Fruit fly (Drosophila melanogaster): ENCODE results near the gene CG9184.
A peak's percentile ranks its signal among the peaks of the same experiment; 100 is the strongest.

The CG9184 gene

dm6 chr3L:1334571-1335427 lies 12.2 kb upstream of the CG9184 start, which contains the start of the genes Hmbs and CG2211:
TSS of gene Hmbs (plus strand) at chr3L:1334889.
TSS of gene CG2211 (minus strand) at chr3L:1335359.
- peak; percentile 60 for TF ChIP-seq Jra (GFP tag; optimal IDR thresholded peaks at IDR 0.05)
- TF ChIP-seq CrebA (GFP tag; optimal IDR thresholded peaks at IDR 0.05; ENCODE audit: borderline replicate concordance), result no peak
- peak; percentile 50 for TF ChIP-seq CG32264 (GFP tag; optimal IDR thresholded peaks at IDR 0.05)
- peak; percentile 87 for TF ChIP-seq ey (GFP tag; optimal IDR thresholded peaks at IDR 0.05)
- TF ChIP-seq Hr78 (GFP tag; optimal IDR thresholded peaks at IDR 0.05), result no peak
- peak; percentile 86 for TF ChIP-seq HLH106 (tag; optimal IDR thresholded peaks at IDR 0.05)
- TF ChIP-seq Hr83 (GFP tag; optimal IDR thresholded peaks at IDR 0.05; ENCODE audit: poor library complexity, severe bottlenecking), result peak; percentile 74
- TF ChIP-seq Hnf4 (GFP tag; optimal IDR thresholded peaks at IDR 0.05), result no peak
- TF ChIP-seq dmrt93B (GFP tag; optimal IDR thresholded peaks at IDR 0.05), result no peak
- no peak for TF ChIP-seq Dfd (GFP tag; optimal IDR thresholded peaks at IDR 0.05)
- no peak for TF ChIP-seq brk (GFP tag; optimal IDR thresholded peaks at IDR 0.05)
- peak; percentile 78 for TF ChIP-seq psq (GFP tag; optimal IDR thresholded peaks at IDR 0.05)
- no peak for TF ChIP-seq N (GFP tag; optimal IDR thresholded peaks at IDR 0.05)
- TF ChIP-seq foxo (GFP tag; optimal IDR thresholded peaks at IDR 0.05), result peak; percentile 56 to 86
- TF ChIP-seq woc (GFP tag; optimal IDR thresholded peaks at IDR 0.05), result no peak
- TF ChIP-seq br (GFP tag; optimal IDR thresholded peaks at IDR 0.05), result peak; percentile 73
- TF ChIP-seq Mio (GFP tag; optimal IDR thresholded peaks at IDR 0.05), result peak; percentile 37
- peak; percentile 70 for TF ChIP-seq OdsH (GFP tag; optimal IDR thresholded peaks at IDR 0.05)
- TF ChIP-seq rgr (GFP tag; optimal IDR thresholded peaks at IDR 0.05), result peak; percentile 86
- TF ChIP-seq usp (GFP tag; optimal IDR thresholded peaks at IDR 0.05), result no peak
- TF ChIP-seq tai (GFP tag; optimal IDR thresholded peaks at IDR 0.05), result no peak
- TF ChIP-seq Myc (optimal IDR thresholded peaks at IDR 0.05), result peak; percentile 7
- TF ChIP-seq Sp1 (GFP tag; optimal IDR thresholded peaks at IDR 0.05), result peak; percentile 76
- no peak for TF ChIP-seq sage (GFP tag; optimal IDR thresholded peaks at IDR 0.05)
- peak; percentile 22 for TF ChIP-seq Dif (GFP tag; optimal IDR thresholded peaks at IDR 0.05; ENCODE audit: partially characterized antibody)
- no peak for TF ChIP-seq pan (optimal IDR thresholded peaks at IDR 0.05)
- TF ChIP-seq h (GFP tag; optimal IDR thresholded peaks at IDR 0.05), result peak; percentile 94
- peak; percentile 46 for TF ChIP-seq Rel (GFP tag; optimal IDR thresholded peaks at IDR 0.05)
- peak; percentile 98 for TF ChIP-seq Rel (tag; optimal IDR thresholded peaks at IDR 0.05)
- TF ChIP-seq CG9705 (GFP tag; optimal IDR thresholded peaks at IDR 0.05), result peak; percentile 84
- no peak for TF ChIP-seq dl (GFP tag; optimal IDR thresholded peaks at IDR 0.05; ENCODE audit: insufficient read depth in 1 of 2, partially characterized antibody in 2 of 2)
- peak; percentile 69 for TF ChIP-seq jim (GFP tag; optimal IDR thresholded peaks at IDR 0.05)
- TF ChIP-seq dsf (GFP tag; optimal IDR thresholded peaks at IDR 0.05; ENCODE audit: borderline replicate concordance), result no peak
- TF ChIP-seq fru (GFP tag; optimal IDR thresholded peaks at IDR 0.05), result peak; percentile 83
- TF ChIP-seq lola (GFP tag; optimal IDR thresholded peaks at IDR 0.05), result no peak
- TF ChIP-seq Abd-B (GFP tag; optimal IDR thresholded peaks at IDR 0.05), result no peak
- no peak for TF ChIP-seq GATAd (GFP tag; optimal IDR thresholded peaks at IDR 0.05)
- TF ChIP-seq sv (GFP tag; optimal IDR thresholded peaks at IDR 0.05), result peak; percentile 90
- TF ChIP-seq Vsx2 (GFP tag; optimal IDR thresholded peaks at IDR 0.05; ENCODE audit: partially characterized antibody), result no peak

- TF ChIP-seq OdsH (GFP tag; optimal IDR thresholded peaks at IDR 0.05) (no peak), Jra (GFP tag; optimal IDR thresholded peaks at IDR 0.05) (no peak), br (GFP tag; optimal IDR thresholded peaks at IDR 0.05) (no peak), usp (GFP tag; optimal IDR thresholded peaks at IDR 0.05) (no peak), brk (GFP tag; optimal IDR thresholded peaks at IDR 0.05) (no peak), Hnf4 (GFP tag; optimal IDR thresholded peaks at IDR 0.05) (no peak), sage (GFP tag; optimal IDR thresholded peaks at IDR 0.05) (no peak), GATAd (GFP tag; optimal IDR thresholded peaks at IDR 0.05) (no peak), foxo (GFP tag; optimal IDR thresholded peaks at IDR 0.05) (no peak), CrebA (GFP tag; optimal IDR thresholded peaks at IDR 0.05; ENCODE audit: borderline replicate concordance) (no peak), N (GFP tag; optimal IDR thresholded peaks at IDR 0.05) (no peak), jim (GFP tag; optimal IDR thresholded peaks at IDR 0.05) (no peak), dmrt93B (GFP tag; optimal IDR thresholded peaks at IDR 0.05) (no peak), rgr (GFP tag; optimal IDR thresholded peaks at IDR 0.05) (no peak)
Observed at dm6 chr3L:1332973-1333372, 10.4 kb upstream of the CG9184 start, which contains the start of gene msd5. TSS of gene msd5 (minus strand) at chr3L:1333146.

All from whole organism, wandering third instar larva.